Worm (Caenorhabditis elegans): Measurements from ENCODE around the gene toca-1.

The toca-1 gene

DNA sequence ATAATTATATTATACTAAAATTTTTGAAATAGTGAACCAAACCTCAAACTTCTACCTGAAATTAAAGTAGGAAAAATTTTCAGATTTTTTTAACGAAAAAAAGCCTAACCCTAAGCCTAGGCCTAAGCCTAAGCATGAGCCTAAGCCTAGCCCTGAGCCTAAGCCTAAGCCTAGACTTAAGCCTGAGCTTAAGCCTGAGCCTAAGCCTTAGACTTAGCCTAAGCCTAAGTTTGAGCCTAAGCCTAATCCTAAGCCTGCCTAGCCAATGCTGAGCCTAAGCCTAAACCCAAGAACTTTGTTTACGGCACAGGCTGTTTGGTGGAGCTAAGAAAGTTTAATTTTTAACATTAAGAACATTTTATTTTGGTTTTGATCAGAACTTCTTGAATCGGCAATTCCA is 25.3 kb downstream of the toca-1 start:
- no peak for TF ChIP-seq snpc-4 (tag; optimal IDR thresholded peaks at IDR 0.05)
- TF ChIP-seq ceh-28 (tag; optimal IDR thresholded peaks at IDR 0.05), result no peak
- TF ChIP-seq ztf-11 (tag; optimal IDR thresholded peaks at IDR 0.05), result no peak
- TF ChIP-seq nfya-1 (tag; optimal IDR thresholded peaks at IDR 0.05; ENCODE audit: insufficient read depth), result no peak
- no peak for TF ChIP-seq nhr-67 (tag; optimal IDR thresholded peaks at IDR 0.05)
- TF ChIP-seq fkh-2 (tag; optimal IDR thresholded peaks at IDR 0.05), result no peak
- TF ChIP-seq unc-62 (GFP tag; optimal IDR thresholded peaks at IDR 0.05), result no peak
- TF ChIP-seq ama-1 (optimal IDR thresholded peaks at IDR 0.05), result no peak
- no peak for TF ChIP-seq lin-39 (tag; optimal IDR thresholded peaks at IDR 0.05)
- TF ChIP-seq nhr-77 (tag; optimal IDR thresholded peaks at IDR 0.05), result no peak
- no peak for TF ChIP-seq aly-2 (tag; optimal IDR thresholded peaks at IDR 0.05)
- TF ChIP-seq nhr-11 (tag; optimal IDR thresholded peaks at IDR 0.05), result no peak
- TF ChIP-seq nhr-23 (tag; optimal IDR thresholded peaks at IDR 0.05), result no peak

DNA sequence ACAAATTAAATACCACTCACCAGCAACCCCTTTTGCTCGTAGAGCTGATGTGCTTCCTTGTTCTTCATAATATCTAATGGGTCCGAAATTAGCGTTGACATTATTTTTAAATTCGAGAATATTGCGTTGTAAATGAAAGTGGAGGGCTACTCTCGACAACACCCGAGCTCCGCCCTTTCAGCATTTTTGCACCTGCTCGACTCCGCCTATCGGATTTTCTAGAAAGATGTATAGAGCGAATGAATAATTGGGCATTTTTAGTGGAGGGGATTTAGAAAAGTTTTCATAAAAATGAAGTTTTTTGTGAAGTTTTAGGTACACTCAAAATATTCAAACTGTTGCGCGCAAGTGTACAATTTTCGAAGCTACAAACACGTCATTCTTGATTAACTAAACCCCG is 27.0 kb downstream of the toca-1 start, which contains the start of gene F09E10.5:
Gene F09E10.5, minus strand, starts transcription at position 101 of the 400 bp plus-strand sequence.
- TF ChIP-seq ceh-82 (tag; optimal IDR thresholded peaks at IDR 0.05), result no peak
- TF ChIP-seq ceh-16 (tag; optimal IDR thresholded peaks at IDR 0.05), result no peak
- no peak for TF ChIP-seq ceh-28 (tag; optimal IDR thresholded peaks at IDR 0.05)
- TF ChIP-seq tbx-2 (tag; optimal IDR thresholded peaks at IDR 0.05), result no peak
- TF ChIP-seq nhr-25 (tag; optimal IDR thresholded peaks at IDR 0.05), result no peak
- no peak for TF ChIP-seq pha-4 (tag; optimal IDR thresholded peaks at IDR 0.05)
- TF ChIP-seq elt-3 (tag; optimal IDR thresholded peaks at IDR 0.05), result no peak
- TF ChIP-seq elt-1 (tag; optimal IDR thresholded peaks at IDR 0.05), result no peak
- TF ChIP-seq pqm-1 (tag; optimal IDR thresholded peaks at IDR 0.05), result no peak
- TF ChIP-seq ztf-4 (tag; optimal IDR thresholded peaks at IDR 0.05), result no peak
- TF ChIP-seq lsy-12 (tag; optimal IDR thresholded peaks at IDR 0.05), result no peak

DNA sequence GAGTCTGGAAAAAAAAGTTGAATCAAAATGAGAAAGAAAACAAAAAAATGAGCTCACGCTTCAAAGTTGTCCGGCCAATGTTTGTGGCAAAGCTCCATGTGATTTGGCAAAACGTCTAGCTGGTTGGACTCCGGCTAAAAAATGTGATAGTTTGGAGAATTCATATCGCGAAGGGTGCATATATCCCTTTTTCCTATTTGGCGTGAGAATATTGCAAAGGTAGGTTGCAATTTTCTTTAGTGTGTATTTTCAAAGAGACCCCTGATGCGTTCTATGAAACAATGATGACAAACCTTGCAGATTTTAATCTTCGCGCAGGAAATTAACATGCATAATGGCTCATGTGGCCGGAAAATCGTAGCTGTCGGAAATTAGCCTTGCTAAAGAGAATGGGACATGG is 29.1 kb downstream of the toca-1 start:
- TF ChIP-seq ama-1 (optimal IDR thresholded peaks at IDR 0.05), result no peak
- TF ChIP-seq nhr-23 (tag; optimal IDR thresholded peaks at IDR 0.05), result peak; percentile 27

DNA sequence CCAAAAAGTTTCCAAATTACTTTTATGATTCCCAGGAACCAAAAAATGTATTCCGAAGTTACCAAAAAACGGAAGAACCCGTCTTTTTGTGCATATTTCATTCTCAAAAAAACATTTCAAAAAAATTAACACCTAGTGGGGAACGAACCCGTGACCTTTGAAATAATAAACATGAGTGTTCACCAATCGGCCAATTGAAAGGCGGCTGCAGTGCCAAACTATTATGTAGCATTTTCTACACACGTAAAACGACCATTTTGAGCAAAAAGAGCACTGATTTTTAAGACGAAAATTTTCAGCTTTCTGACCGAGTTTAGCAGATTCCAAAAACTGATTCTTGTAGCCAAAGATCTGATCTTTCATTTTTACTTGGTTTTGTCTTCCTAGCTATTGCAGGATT is 30.3 kb downstream of the toca-1 start:
- no peak for TF ChIP-seq mdl-1 (tag; optimal IDR thresholded peaks at IDR 0.05)
- no peak for TF ChIP-seq nhr-43 (tag; optimal IDR thresholded peaks at IDR 0.05; ENCODE audit: poor library complexity, severe bottlenecking)
- TF ChIP-seq skn-1 (tag; optimal IDR thresholded peaks at IDR 0.05), result no peak

DNA sequence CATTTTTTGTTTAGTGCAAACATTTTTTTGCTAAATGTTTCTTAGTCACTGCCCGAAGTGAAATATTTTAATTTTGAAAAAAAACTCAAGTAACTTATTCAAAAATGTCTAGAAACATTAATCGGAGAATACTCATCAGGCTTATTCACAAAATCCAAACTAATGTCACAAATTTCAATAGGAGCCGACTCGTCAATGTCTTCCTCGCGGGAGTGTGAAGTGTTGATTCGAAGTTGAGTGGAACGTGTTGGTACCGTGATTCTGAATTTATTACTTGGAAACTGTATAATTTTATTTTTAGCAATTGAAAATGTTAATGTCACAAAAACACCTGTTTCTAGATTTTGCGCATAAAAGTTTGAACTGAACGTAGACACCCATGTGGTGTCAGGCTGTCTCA is 31.7 kb downstream of the toca-1 start:
- TF ChIP-seq ceh-82 (tag; optimal IDR thresholded peaks at IDR 0.05), result no peak
- peak; percentile 10 for TF ChIP-seq lsy-12 (tag; optimal IDR thresholded peaks at IDR 0.05)
- TF ChIP-seq tbx-2 (tag; optimal IDR thresholded peaks at IDR 0.05), result no peak

DNA sequence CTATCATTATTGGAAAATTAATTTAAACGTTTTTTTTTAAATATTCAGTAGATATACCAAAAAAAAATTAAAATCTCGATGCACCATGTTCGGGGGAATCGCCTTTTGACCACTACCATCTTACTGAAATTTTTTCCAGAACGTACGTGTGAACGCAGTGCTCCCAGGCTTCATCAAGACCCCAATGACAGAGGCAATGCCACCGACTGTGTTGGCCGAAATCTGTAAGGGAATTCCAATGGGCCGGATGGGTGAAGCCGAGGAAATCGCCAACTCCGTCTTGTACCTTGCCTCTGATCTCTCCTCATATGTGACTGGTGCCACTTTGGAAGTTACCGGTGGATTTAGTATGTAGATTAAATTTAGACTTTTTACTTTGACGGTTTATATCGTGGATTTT is 32.5 kb downstream of the toca-1 start:
- no peak for TF ChIP-seq nhr-12 (tag; optimal IDR thresholded peaks at IDR 0.05)
- peak; percentile 19 for TF ChIP-seq lsy-12 (tag; optimal IDR thresholded peaks at IDR 0.05)
- no peak for TF ChIP-seq skn-1 (tag; optimal IDR thresholded peaks at IDR 0.05)
- no peak for TF ChIP-seq mdl-1 (tag; optimal IDR thresholded peaks at IDR 0.05)

DNA sequence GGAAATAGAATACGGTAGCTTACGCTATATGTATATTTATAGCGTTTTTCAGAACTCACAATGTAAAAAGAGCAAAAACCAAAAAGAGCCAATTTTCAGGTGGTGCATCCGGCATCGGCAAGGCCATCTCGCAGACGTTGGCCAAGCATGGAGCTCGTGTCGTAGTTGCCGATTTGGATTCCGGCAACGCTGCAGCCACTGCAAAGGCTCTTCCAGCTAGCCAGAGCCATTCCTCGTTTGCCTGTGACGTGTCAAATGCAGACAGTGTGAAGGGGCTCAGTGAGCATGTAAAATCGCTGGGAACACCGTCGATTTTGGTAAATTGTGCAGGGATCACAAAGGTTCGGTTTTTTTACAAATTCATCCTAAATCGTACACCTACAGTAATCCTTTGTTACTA is 34.2 kb downstream of the toca-1 start:
- no peak for TF ChIP-seq mml-1 (tag; optimal IDR thresholded peaks at IDR 0.05)
- no peak for TF ChIP-seq pha-4 (tag; optimal IDR thresholded peaks at IDR 0.05)
- TF ChIP-seq ceh-16 (tag; optimal IDR thresholded peaks at IDR 0.05), result no peak
- TF ChIP-seq nhr-77 (tag; optimal IDR thresholded peaks at IDR 0.05), result no peak
- no peak for TF ChIP-seq tbx-2 (tag; optimal IDR thresholded peaks at IDR 0.05)
- TF ChIP-seq unc-39 (tag; optimal IDR thresholded peaks at IDR 0.05), result no peak
- TF ChIP-seq ama-1 (optimal IDR thresholded peaks at IDR 0.05), result no peak
- TF ChIP-seq nhr-43 (tag; optimal IDR thresholded peaks at IDR 0.05; ENCODE audit: poor library complexity, severe bottlenecking), result no peak
- TF ChIP-seq daf-12 (tag; optimal IDR thresholded peaks at IDR 0.05), result no peak
- TF ChIP-seq zag-1 (tag; optimal IDR thresholded peaks at IDR 0.05), result no peak
- no peak for TF ChIP-seq ceh-28 (tag; optimal IDR thresholded peaks at IDR 0.05)
- TF ChIP-seq hmg-11 (tag; optimal IDR thresholded peaks at IDR 0.05), result no peak
- TF ChIP-seq nhr-12 (tag; optimal IDR thresholded peaks at IDR 0.05), result no peak
- TF ChIP-seq ZK546.5 (tag; optimal IDR thresholded peaks at IDR 0.05), result no peak
- no peak for TF ChIP-seq nhr-11 (tag; optimal IDR thresholded peaks at IDR 0.05)
- TF ChIP-seq elt-3 (tag; optimal IDR thresholded peaks at IDR 0.05), result no peak
- no peak for TF ChIP-seq aly-2 (tag; optimal IDR thresholded peaks at IDR 0.05)
- TF ChIP-seq mdl-1 (tag; optimal IDR thresholded peaks at IDR 0.05), result no peak
- no peak for TF ChIP-seq nfya-1 (tag; optimal IDR thresholded peaks at IDR 0.05; ENCODE audit: insufficient read depth)
- no peak for TF ChIP-seq ztf-4 (tag; optimal IDR thresholded peaks at IDR 0.05)

Measured in whole organism, L3 larva.